Worm (Caenorhabditis elegans): ENCODE data around the gene lfi-1.

DNA sequence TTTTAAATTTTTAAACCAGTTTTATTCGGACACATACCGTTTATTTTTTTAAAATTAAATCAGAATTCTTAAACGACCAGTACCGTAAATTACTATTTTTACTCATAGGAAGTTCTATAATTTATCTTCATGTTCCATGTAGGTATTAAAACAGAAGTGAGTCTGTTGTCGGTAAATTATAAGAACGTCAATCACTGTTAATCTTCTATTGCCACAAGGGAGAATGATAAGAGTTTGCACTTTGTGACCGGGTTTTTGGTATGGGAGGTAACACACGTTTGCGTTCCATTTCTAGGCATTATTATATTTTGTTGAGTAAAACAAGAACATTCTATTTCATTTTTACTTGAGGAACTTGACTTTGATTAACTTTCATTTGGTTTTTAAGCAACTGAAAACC is 32.4 kb downstream of the lfi-1 start, which contains the start of gene hsd-3:
- TF ChIP-seq nhr-12 (tag; optimal IDR thresholded peaks at IDR 0.05), result no peak
- TF ChIP-seq nhr-28 (tag; optimal IDR thresholded peaks at IDR 0.05), result no peak
- TF ChIP-seq elt-1 (tag; optimal IDR thresholded peaks at IDR 0.05; ENCODE audit: borderline replicate concordance, insufficient read depth), result no peak
- TF ChIP-seq unc-39 (tag; optimal IDR thresholded peaks at IDR 0.05), result no peak
- no peak for TF ChIP-seq mab-5 (tag; optimal IDR thresholded peaks at IDR 0.05)
- TF ChIP-seq unc-62 (GFP tag; optimal IDR thresholded peaks at IDR 0.05), result no peak
- no peak for TF ChIP-seq ztf-11 (tag; optimal IDR thresholded peaks at IDR 0.05)
- no peak for TF ChIP-seq pha-4 (tag; optimal IDR thresholded peaks at IDR 0.05)
- no peak for TF ChIP-seq ceh-43 (GFP tag; optimal IDR thresholded peaks at IDR 0.05)

Data from whole organism, mixed stage, embryonic.